Worm (Caenorhabditis elegans): ENCODE measurements around the gene pitr-4.

Gene pitr-4

ce11 chrV:9703549-9703948 lies 42.1 kb upstream of the pitr-4 start:
- TF ChIP-seq lsl-1 (GFP tag; optimal IDR thresholded peaks at IDR 0.05) (peak; percentile 86), ceh-91 (GFP tag; IDR thresholded peaks at IDR 0.05) (peak; percentile 63), xnd-1 (tag; optimal IDR thresholded peaks at IDR 0.05) (peak; percentile 42), F33H1.4 (GFP tag; IDR thresholded peaks at IDR 0.05) (peak; percentile 64), dpl-1 (GFP tag; optimal IDR thresholded peaks at IDR 0.05) (peak; percentile 43), bed-1 (GFP tag; IDR thresholded peaks at IDR 0.05) (no peak), madf-6 (GFP tag; IDR thresholded peaks at IDR 0.05) (peak; percentile 83), pbrm-1 (GFP tag; IDR thresholded peaks at IDR 0.05) (no peak), nfyb-1 (GFP tag; IDR thresholded peaks at IDR 0.05) (no peak), madf-8 (GFP tag; conservative IDR thresholded peaks at IDR 0.05) (peak; percentile 44), efl-1 (GFP tag; optimal IDR thresholded peaks at IDR 0.05) (peak; percentile 85)

ce11 chrV:9702755-9703154 lies 41.3 kb upstream of the pitr-4 start, which contains the start of gene xbx-6:
xbx-6 (plus strand) TSS chrV:9703055.
- no peak for TF ChIP-seq die-1 (tag; optimal IDR thresholded peaks at IDR 0.05)
- TF ChIP-seq nhr-120 (GFP tag; IDR thresholded peaks at IDR 0.05) = no peak
- TF ChIP-seq somi-1 (GFP tag; optimal IDR thresholded peaks at IDR 0.05) = no peak
- no peak for TF ChIP-seq ztf-26 (tag; optimal IDR thresholded peaks at IDR 0.05)
- no peak for TF ChIP-seq attf-6 (GFP tag; IDR thresholded peaks at IDR 0.05)
- no peak for TF ChIP-seq snpc-1.1 (tag; optimal IDR thresholded peaks at IDR 0.05; ENCODE audit: insufficient read depth)
- TF ChIP-seq chd-7 (tag; optimal IDR thresholded peaks at IDR 0.05) = no peak
- TF ChIP-seq egrh-3 (GFP tag; IDR thresholded peaks at IDR 0.05) = no peak
- no peak for TF ChIP-seq lin-40 (tag; optimal IDR thresholded peaks at IDR 0.05)
- TF ChIP-seq nhr-90 (tag; optimal IDR thresholded peaks at IDR 0.05) = no peak
- no peak for TF ChIP-seq F57C9.4 (tag; optimal IDR thresholded peaks at IDR 0.05)
- TF ChIP-seq tbp1 (GFP tag; optimal IDR thresholded peaks at IDR 0.05) = no peak
- TF ChIP-seq sptf-2 (GFP tag; optimal IDR thresholded peaks at IDR 0.05) = no peak

DNA sequence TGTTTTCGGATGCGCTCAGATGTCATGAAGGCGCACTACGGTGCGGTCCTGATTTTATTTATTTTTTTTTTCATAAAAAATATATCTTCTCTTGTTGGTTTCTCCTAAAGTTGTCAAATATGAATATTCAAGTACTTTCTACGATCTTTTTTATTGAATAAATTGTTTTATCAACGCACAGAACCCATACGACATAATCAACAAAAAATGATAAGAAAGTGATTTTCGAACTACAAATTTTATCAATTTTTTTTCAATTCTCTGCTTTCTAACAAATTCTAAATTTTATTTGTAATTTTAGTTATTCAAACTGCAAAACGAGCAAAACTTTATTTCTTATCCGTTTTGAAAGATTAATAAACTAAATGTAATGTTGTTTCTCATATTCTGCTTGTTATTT lies 40.4 kb upstream of the pitr-4 start:
- TF ChIP-seq efl-1 (GFP tag; optimal IDR thresholded peaks at IDR 0.05) (no peak), ama-1 (optimal IDR thresholded peaks at IDR 0.05) (no peak), ama-1 (GFP tag; optimal IDR thresholded peaks at IDR 0.05) (no peak), mxl-1 (tag; optimal IDR thresholded peaks at IDR 0.05) (no peak), Y95B8A.8 (GFP tag; IDR thresholded peaks at IDR 0.05) (no peak), nhr-80 (tag; optimal IDR thresholded peaks at IDR 0.05) (peak; percentile 10)

- no peak for TF ChIP-seq T26A5.8 (tag; optimal IDR thresholded peaks at IDR 0.05)
- TF ChIP-seq rpc-1 (optimal IDR thresholded peaks at IDR 0.05) = no peak
- no peak for TF ChIP-seq rpc-1 (tag; optimal IDR thresholded peaks at IDR 0.05)
- TF ChIP-seq aptf-2 (GFP tag; conservative IDR thresholded peaks at IDR 0.05) = no peak
- TF ChIP-seq ama-1 (optimal IDR thresholded peaks at IDR 0.05) = no peak
- TF ChIP-seq ama-1 (GFP tag; optimal IDR thresholded peaks at IDR 0.05) = no peak
- no peak for TF ChIP-seq mes-4 (tag; optimal IDR thresholded peaks at IDR 0.05)
- no peak for TF ChIP-seq nhr-90 (tag; optimal IDR thresholded peaks at IDR 0.05)
- TF ChIP-seq snpc-4 (GFP tag; optimal IDR thresholded peaks at IDR 0.05) = no peak
- TF ChIP-seq snpc-4 (tag; optimal IDR thresholded peaks at IDR 0.05) = no peak
- no peak for TF ChIP-seq Y56A3A.18 (GFP tag; IDR thresholded peaks at IDR 0.05)
- TF ChIP-seq T07F8.4 (tag; optimal IDR thresholded peaks at IDR 0.05) = no peak
- no peak for TF ChIP-seq nfya-2 (GFP tag; IDR thresholded peaks at IDR 0.05)
- TF ChIP-seq madf-10 (tag; optimal IDR thresholded peaks at IDR 0.05) = no peak
- TF ChIP-seq repo-1 (tag; optimal IDR thresholded peaks at IDR 0.05) = no peak
- no peak for TF ChIP-seq bed-1 (GFP tag; IDR thresholded peaks at IDR 0.05)
- TF ChIP-seq ekl-4 (GFP tag; IDR thresholded peaks at IDR 0.05) = no peak
- TF ChIP-seq nhr-179 (tag; optimal IDR thresholded peaks at IDR 0.05) = no peak
- TF ChIP-seq ztf-3 (GFP tag; optimal IDR thresholded peaks at IDR 0.05) = no peak
- no peak for TF ChIP-seq F10E7.11 (tag; optimal IDR thresholded peaks at IDR 0.05)
- TF ChIP-seq xnd-1 (tag; optimal IDR thresholded peaks at IDR 0.05) = no peak
- no peak for TF ChIP-seq ceh-79 (tag; optimal IDR thresholded peaks at IDR 0.05)
These were observed 37.8 kb upstream of the pitr-4 start for ce11 chrV:9699216-9699615.

Measured in whole organism, young adult.